Worm (Caenorhabditis elegans) whole organism, L1 larva: ENCODE measurements around the gene F40F8.5.

Source experiments
- alr-1 ChIP-seq: fragments of 200-800 bp; sonication (Bioruptor generic); optimal IDR thresholded peaks from 2 replicates; lab custom pipeline; 2018; ENCODE audit warnings: borderline replicate concordance, mild to moderate bottlenecking, missing genetic modification characterization, missing compliant biosample characterization
- aly-2 ChIP-seq: fragments of 150-350 bp; optimal IDR thresholded peaks from 2 replicates; lab custom pipeline; 2014; ENCODE audit warnings: missing biosample characterization, missing genetic modification characterization
- ama-1 ChIP-seq: fragments of 150-350 bp; optimal IDR thresholded peaks from 2 replicates; lab custom pipeline; 2014
- blmp-1 ChIP-seq: fragments of 150-350 bp; optimal IDR thresholded peaks from 2 replicates; lab custom pipeline; 2014; ENCODE audit warnings: missing biosample characterization, missing genetic modification characterization
- ceh-82 ChIP-seq, 3 experiments: fragments of 150-350 bp in 1 of 3; sonication (generic microtip) in 2 of 3; optimal IDR thresholded peaks; 2 replicates each; lab custom pipeline; 2014 to 2017; ENCODE audit warnings: missing biosample characterization in 3 of 3, missing genetic modification characterization in 3 of 3
- dpl-1 ChIP-seq, 3 experiments: fragments of 150-350 bp in 2 of 3; sonication (generic microtip) in 1 of 3; optimal IDR thresholded peaks; 2 replicates each; lab custom pipeline; 2014 to 2017; ENCODE audit warnings: missing biosample characterization in 3 of 3, missing genetic modification characterization in 3 of 3, missing genetic modification reagents in 3 of 3
- egl-13 ChIP-seq: sonication (generic microtip); optimal IDR thresholded peaks from 2 replicates; lab custom pipeline; 2016; ENCODE audit warnings: missing genotype, missing genetic modification reagents, missing genetic modification characterization, missing compliant biosample characterization
- egl-27 ChIP-seq, 2 experiments: fragments of 150-350 bp in 1 of 2; sonication (generic microtip); optimal IDR thresholded peaks; 3 replicates each; lab custom pipeline; 2017 to 2018; ENCODE audit warnings: missing biosample characterization in 2 of 2, missing genetic modification characterization in 2 of 2, missing genetic modification reagents in 2 of 2
- fkh-8 ChIP-seq: sonication (generic microtip); optimal IDR thresholded peaks from 2 replicates; lab custom pipeline; 2016; ENCODE audit warnings: mild to moderate bottlenecking, missing genetic modification characterization, missing compliant biosample characterization
- mdl-1 ChIP-seq, 2 experiments: fragments of 150-350 bp; optimal IDR thresholded peaks; 2 replicates each; lab custom pipeline; 2014 to 2017; ENCODE audit warnings: missing biosample characterization in 2 of 2, missing genetic modification characterization in 2 of 2, inconsistent platforms in 1 of 2
- nhr-76 ChIP-seq: sonication (generic microtip); optimal IDR thresholded peaks from 2 replicates; lab custom pipeline; 2017; ENCODE audit warnings: missing biosample characterization, missing genetic modification characterization
- swsn-7 ChIP-seq: sonication (generic microtip); optimal IDR thresholded peaks from 2 replicates; lab custom pipeline; 2016; ENCODE audit warnings: missing genetic modification characterization, missing compliant biosample characterization
- zag-1 ChIP-seq: fragments of 150-350 bp; optimal IDR thresholded peaks from 2 replicates; lab custom pipeline; 2014; ENCODE audit warnings: missing biosample characterization, missing genetic modification characterization

ce11 chrII:11175347-11175746 is 40.6 kb upstream of the F40F8.5 start:
- TF ChIP-seq mdl-1 (tag; optimal IDR thresholded peaks at IDR 0.05; lab: Kevin White, UChicago) (no peak), swsn-7 (no peak), alr-1 (no peak), egl-13 (no peak), nhr-76 (no peak), aly-2 (tag; lab: Kevin White, UChicago) (no peak), fkh-8 (tag; lab: Kevin White, UChicago) (no peak), egl-27 (tag; optimal IDR thresholded peaks at IDR 0.05; lab: Kevin White, UChicago) (no peak), blmp-1 (tag; lab: Kevin White, UChicago) (no peak), dpl-1 (GFP tag; optimal IDR thresholded peaks at IDR 0.05; lab: Kevin White, UChicago) (no peak), ceh-82 (tag; optimal IDR thresholded peaks at IDR 0.05; lab: Kevin White, UChicago) (no peak), zag-1 (tag; lab: Kevin White, UChicago) (no peak), ama-1 (lab: Kevin White, UChicago) (no peak)
